Fruit fly (Drosophila melanogaster) whole organism, embryonic: ENCODE measurements around the gene CG31675.

ENCODE experiments used
- repo ChIP-seq: fragments of 200-800 bp; sonication (Bioruptor generic); optimal IDR thresholded peaks from 2 replicates; lab custom pipeline; 2016; ENCODE audit warnings: missing biosample characterization, missing genetic modification characterization

Gene CG31675

DNA sequence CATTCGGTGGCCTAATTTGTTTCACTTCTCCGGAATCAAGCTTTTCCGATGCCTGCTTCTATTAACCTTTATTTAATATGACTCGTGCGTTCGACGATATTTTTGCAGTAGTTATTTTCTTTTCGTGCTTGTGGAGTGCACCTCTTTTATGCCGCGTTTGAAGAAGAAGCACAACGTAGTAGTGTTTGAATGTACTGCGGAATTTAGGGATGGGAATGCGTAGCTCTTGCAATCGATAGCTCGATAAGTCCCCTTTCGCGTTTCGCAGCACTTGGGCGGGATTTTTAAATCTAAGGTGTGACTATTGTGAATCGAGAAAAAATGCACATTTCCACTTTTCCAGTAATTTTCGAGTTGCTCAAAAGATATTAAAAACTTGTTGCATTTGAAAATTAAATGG lies 51.2 kb downstream of the CG31675 start, which contains the start of the genes CG43739 and sky (continued):
- peak; percentile 10 for TF ChIP-seq repo (GFP tag; lab: Kevin White, UChicago)
